Worm (Caenorhabditis elegans): Measurements from ENCODE around the gene unc-16.

Gene unc-16

ce11 chrIII:9538655-9539155 is 7.4 kb upstream of the unc-16 start, which contains the start of gene ZK1098.3:
TSS of gene ZK1098.3 (minus strand) at chrIII:9538705.
- TF ChIP-seq nhr-76 (tag; optimal IDR thresholded peaks at IDR 0.05) (no peak), ceh-39 (tag; optimal IDR thresholded peaks at IDR 0.05) (peak; percentile 73), lin-32 (GFP tag; optimal IDR thresholded peaks at IDR 0.05) (no peak), ces-1 (GFP tag; optimal IDR thresholded peaks at IDR 0.05) (peak; percentile 65)

- no peak for TF ChIP-seq flh-1 (GFP tag; optimal IDR thresholded peaks at IDR 0.05)
- no peak for TF ChIP-seq unc-39 (tag; optimal IDR thresholded peaks at IDR 0.05)
- TF ChIP-seq nhr-2 (tag; optimal IDR thresholded peaks at IDR 0.05), result no peak
- TF ChIP-seq ham-2 (GFP tag; optimal IDR thresholded peaks at IDR 0.05), result no peak
- no peak for TF ChIP-seq lsy-2 (tag; optimal IDR thresholded peaks at IDR 0.05)
- TF ChIP-seq hlh-1 (tag; optimal IDR thresholded peaks at IDR 0.05), result no peak
- TF ChIP-seq mab-5 (tag; optimal IDR thresholded peaks at IDR 0.05), result no peak
- TF ChIP-seq nhr-28 (tag; optimal IDR thresholded peaks at IDR 0.05), result no peak
- TF ChIP-seq cnd-1 (tag; optimal IDR thresholded peaks at IDR 0.05), result no peak
- TF ChIP-seq snpc-4 (tag; optimal IDR thresholded peaks at IDR 0.05), result no peak
- no peak for TF ChIP-seq M03D4.4 (tag; optimal IDR thresholded peaks at IDR 0.05)
- TF ChIP-seq ceh-43 (GFP tag; optimal IDR thresholded peaks at IDR 0.05), result no peak
- TF ChIP-seq nhr-237 (tag; optimal IDR thresholded peaks at IDR 0.05), result no peak
- no peak for TF ChIP-seq ceh-83 (GFP tag; optimal IDR thresholded peaks at IDR 0.05)
- no peak for TF ChIP-seq sptf-1 (tag; optimal IDR thresholded peaks at IDR 0.05)
- no peak for TF ChIP-seq mep-1 (tag; optimal IDR thresholded peaks at IDR 0.05)
- TF ChIP-seq ztf-11 (tag; optimal IDR thresholded peaks at IDR 0.05), result no peak
Measured at ce11 chrIII:9542280-9542679, 3.8 kb upstream of the unc-16 start, which contains the start of gene mut-7. TSS of gene mut-7 (minus strand) at chrIII:9542380.

ce11 chrIII:9542816-9543215 is 3.2 kb upstream of the unc-16 start, which contains the start of gene eif-2Balpha:
TSS of gene eif-2Balpha (plus strand) at chrIII:9543119.
- TF ChIP-seq lsy-2 (tag; optimal IDR thresholded peaks at IDR 0.05) (peak; percentile 75), unc-62 (GFP tag; optimal IDR thresholded peaks at IDR 0.05) (no peak), ces-1 (GFP tag; optimal IDR thresholded peaks at IDR 0.05) (peak; percentile 64), ceh-39 (tag; optimal IDR thresholded peaks at IDR 0.05) (no peak)

- no peak for TF ChIP-seq cnd-1 (tag; optimal IDR thresholded peaks at IDR 0.05)
- no peak for TF ChIP-seq tbx-8 (GFP tag; optimal IDR thresholded peaks at IDR 0.05)
- TF ChIP-seq elt-3 (tag; optimal IDR thresholded peaks at IDR 0.05), result no peak
- TF ChIP-seq nhr-76 (tag; optimal IDR thresholded peaks at IDR 0.05), result no peak
Measured at ce11 chrIII:9544125-9544524, 1.9 kb upstream of the unc-16 start, which contains the start of gene ZK1098.9. TSS of gene ZK1098.9 (plus strand) at chrIII:9544425.

ce11 chrIII:9544820-9545219 is 1.2 kb upstream of the unc-16 start, which contains the start of gene ZK1098.12:
TSS of gene ZK1098.12 (plus strand) at chrIII:9545120.
- TF ChIP-seq hlh-1 (tag; optimal IDR thresholded peaks at IDR 0.05) (no peak), ztf-11 (tag; optimal IDR thresholded peaks at IDR 0.05) (no peak), nhr-12 (tag; optimal IDR thresholded peaks at IDR 0.05) (no peak), elt-3 (tag; optimal IDR thresholded peaks at IDR 0.05) (no peak), ham-2 (GFP tag; optimal IDR thresholded peaks at IDR 0.05) (no peak), drap-1 (GFP tag; optimal IDR thresholded peaks at IDR 0.05) (no peak), M03D4.4 (tag; optimal IDR thresholded peaks at IDR 0.05) (no peak), tbx-8 (GFP tag; optimal IDR thresholded peaks at IDR 0.05) (no peak)

- TF ChIP-seq unc-62 (GFP tag; optimal IDR thresholded peaks at IDR 0.05) (no peak), nhr-76 (tag; optimal IDR thresholded peaks at IDR 0.05) (no peak), blmp-1 (tag; optimal IDR thresholded peaks at IDR 0.05) (no peak), ceh-83 (GFP tag; optimal IDR thresholded peaks at IDR 0.05) (no peak), nhr-12 (tag; optimal IDR thresholded peaks at IDR 0.05) (no peak), mls-2 (tag; optimal IDR thresholded peaks at IDR 0.05) (no peak), drap-1 (GFP tag; optimal IDR thresholded peaks at IDR 0.05) (no peak), ztf-11 (tag; optimal IDR thresholded peaks at IDR 0.05) (no peak), mab-5 (tag; optimal IDR thresholded peaks at IDR 0.05) (no peak), ceh-39 (tag; optimal IDR thresholded peaks at IDR 0.05) (no peak), pha-4 (tag; optimal IDR thresholded peaks at IDR 0.05) (no peak), lsy-2 (tag; optimal IDR thresholded peaks at IDR 0.05) (no peak), mep-1 (tag; optimal IDR thresholded peaks at IDR 0.05) (no peak), zip-8 (tag; optimal IDR thresholded peaks at IDR 0.05) (no peak), cnd-1 (tag; optimal IDR thresholded peaks at IDR 0.05) (no peak), unc-120 (tag; optimal IDR thresholded peaks at IDR 0.05; ENCODE audit: poor library complexity, severe bottlenecking) (no peak), hlh-1 (tag; optimal IDR thresholded peaks at IDR 0.05) (no peak)
Measured at ce11 chrIII:9556300-9556699, 10.2 kb downstream of the unc-16 start, which contains the start of gene ZK1098.11. TSS of gene ZK1098.11 (plus strand) at chrIII:9556600.

All from whole organism, mixed stage, embryonic.